Worm (Caenorhabditis elegans): Measurements from ENCODE around the gene T25B9.11.
"Not testable (repeated sequence)": the region's sequence is repeated elsewhere in the genome, so short reads cannot be mapped to it uniquely, and the experiment has no call there.

Gene T25B9.11

DNA sequence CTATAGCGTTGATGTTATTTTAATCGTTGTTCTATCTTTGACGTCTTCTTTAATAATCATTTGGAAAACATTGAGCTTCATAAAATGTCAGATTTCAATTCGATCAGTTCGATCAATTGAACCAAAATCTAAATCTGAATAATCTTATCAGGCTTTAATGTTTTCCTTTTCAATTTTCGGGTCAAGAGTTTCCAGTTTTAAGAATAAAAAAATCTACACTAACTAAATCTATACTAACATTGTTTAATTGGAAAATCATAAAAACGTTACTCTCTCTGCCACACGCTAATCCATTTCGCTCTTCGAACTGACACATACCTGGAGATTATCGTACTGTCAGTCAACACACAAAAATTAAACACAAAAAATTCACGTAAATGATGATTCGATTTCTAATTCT is at the start of gene T25B9.11:
T25B9.11 (plus strand) TSS at position 301 of the 400 bp plus-strand sequence.
- no peak for TF ChIP-seq W03F9.2 (tag; optimal IDR thresholded peaks at IDR 0.05)

DNA sequence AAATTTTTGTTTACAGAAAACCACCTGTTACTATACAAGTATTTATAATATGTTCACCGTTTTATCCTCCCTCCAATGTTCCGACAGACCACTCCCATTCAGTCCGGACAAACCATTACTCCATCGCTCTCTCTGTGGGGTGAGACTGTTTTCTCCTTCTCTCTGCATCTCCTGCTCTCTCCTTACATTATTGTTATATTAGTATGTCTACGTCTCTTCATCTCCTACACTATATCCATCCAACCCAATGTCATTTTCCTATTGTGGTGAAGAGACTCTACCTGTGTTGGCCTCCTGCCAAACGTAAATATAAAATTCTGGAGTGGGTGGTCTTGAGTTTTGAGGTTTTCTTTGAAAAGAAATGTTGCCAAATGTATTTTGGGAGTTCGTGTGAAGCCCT is 49.7 kb upstream of the T25B9.11 start:
- TF ChIP-seq W03F9.2 (tag; optimal IDR thresholded peaks at IDR 0.05) (no peak), him-1 (tag; optimal IDR thresholded peaks at IDR 0.05) (no peak), dao-5 (tag; optimal IDR thresholded peaks at IDR 0.05) (no peak)

DNA sequence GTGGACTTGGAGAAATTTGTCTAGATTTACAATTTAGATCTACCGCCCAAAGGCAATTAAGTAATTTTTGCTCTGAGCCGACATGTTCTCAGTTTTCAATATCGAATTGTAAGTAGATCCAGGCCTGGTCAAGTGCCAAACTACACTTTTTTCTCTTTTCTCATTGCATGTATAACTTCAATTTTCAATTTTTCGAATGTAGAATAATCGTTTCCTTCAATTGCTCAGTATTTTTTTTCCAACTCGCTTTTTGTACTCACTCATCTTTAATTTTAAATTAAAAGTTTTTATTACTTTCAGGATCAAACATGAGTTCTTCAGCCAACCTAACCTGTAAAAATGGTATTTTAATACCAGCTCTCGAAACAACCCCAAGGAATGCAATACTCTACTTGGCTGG is 48.0 kb upstream of the T25B9.11 start, which contains the start of gene ncx-3:
ncx-3 (plus strand) TSS at position 301 of the 400 bp plus-strand sequence.
- TF ChIP-seq W03F9.2 (tag; optimal IDR thresholded peaks at IDR 0.05) (no peak), him-1 (tag; optimal IDR thresholded peaks at IDR 0.05) (no peak), dao-5 (tag; optimal IDR thresholded peaks at IDR 0.05) (no peak)

DNA sequence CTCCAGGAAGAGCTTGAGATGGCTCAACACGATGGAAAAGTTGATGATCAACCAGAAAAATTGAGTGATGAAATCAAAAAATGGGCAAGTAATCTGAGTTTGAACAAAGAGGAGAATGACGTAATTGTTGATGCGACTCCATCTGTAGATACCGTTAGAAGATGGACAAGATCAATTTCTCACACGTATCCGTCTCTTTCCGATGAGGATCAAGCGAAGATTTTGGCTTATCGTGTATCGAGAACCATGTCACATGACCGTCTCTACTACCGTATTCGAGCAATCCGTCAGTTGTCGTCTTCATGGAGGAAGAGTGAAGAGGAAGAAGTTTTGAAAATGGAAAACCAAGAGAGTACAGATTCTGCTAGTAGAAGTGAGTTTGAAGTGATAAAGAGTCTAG is 46.2 kb upstream of the T25B9.11 start:
- TF ChIP-seq dao-5 (tag; optimal IDR thresholded peaks at IDR 0.05), result no peak

DNA sequence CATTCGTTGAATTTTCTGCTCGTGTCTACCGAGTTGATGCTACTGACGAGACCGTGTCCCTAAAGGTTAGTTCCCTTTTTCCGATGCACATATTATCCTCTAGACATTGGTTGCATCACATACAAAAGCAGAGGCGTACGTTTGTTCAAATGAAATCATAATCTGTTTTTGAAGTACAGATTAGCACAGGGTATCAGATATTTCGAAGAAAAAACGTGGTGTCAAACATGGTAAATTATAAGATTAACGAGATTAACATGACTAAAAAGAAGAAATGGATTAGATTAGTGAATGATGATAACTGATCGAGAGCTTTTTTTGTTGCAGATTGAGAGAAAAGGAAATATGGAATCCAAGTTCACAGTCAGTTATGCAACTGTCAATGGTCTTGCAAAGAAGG is 45.4 kb upstream of the T25B9.11 start:
- TF ChIP-seq dao-5 (tag; optimal IDR thresholded peaks at IDR 0.05) (no peak), W03F9.2 (tag; optimal IDR thresholded peaks at IDR 0.05) (no peak), him-1 (tag; optimal IDR thresholded peaks at IDR 0.05) (no peak)

DNA sequence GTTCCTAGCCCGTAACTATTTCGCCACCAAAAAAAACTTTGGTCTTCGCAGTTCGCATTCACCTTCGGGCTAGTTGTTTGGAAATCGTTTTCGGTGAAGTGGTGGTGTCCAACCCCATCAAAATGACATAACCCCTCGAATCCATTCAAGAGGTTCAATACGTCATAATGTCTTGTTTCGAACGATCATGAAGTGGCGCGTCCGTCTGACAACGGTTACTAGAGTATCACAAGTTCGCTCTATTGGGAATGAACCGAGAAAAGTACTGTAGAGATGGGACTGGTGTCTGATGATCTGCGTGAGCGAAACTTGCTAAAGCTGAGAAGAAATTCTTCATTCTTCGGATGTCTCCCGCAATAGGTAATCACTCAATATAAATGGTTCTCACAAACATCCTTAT is 36.6 kb upstream of the T25B9.11 start, which contains the start of gene ZC168.2:
ZC168.2 (plus strand) TSS at position 301 of the 400 bp plus-strand sequence.
- TF ChIP-seq him-1 (tag; optimal IDR thresholded peaks at IDR 0.05) (no peak), W03F9.2 (tag; optimal IDR thresholded peaks at IDR 0.05) (no peak)

DNA sequence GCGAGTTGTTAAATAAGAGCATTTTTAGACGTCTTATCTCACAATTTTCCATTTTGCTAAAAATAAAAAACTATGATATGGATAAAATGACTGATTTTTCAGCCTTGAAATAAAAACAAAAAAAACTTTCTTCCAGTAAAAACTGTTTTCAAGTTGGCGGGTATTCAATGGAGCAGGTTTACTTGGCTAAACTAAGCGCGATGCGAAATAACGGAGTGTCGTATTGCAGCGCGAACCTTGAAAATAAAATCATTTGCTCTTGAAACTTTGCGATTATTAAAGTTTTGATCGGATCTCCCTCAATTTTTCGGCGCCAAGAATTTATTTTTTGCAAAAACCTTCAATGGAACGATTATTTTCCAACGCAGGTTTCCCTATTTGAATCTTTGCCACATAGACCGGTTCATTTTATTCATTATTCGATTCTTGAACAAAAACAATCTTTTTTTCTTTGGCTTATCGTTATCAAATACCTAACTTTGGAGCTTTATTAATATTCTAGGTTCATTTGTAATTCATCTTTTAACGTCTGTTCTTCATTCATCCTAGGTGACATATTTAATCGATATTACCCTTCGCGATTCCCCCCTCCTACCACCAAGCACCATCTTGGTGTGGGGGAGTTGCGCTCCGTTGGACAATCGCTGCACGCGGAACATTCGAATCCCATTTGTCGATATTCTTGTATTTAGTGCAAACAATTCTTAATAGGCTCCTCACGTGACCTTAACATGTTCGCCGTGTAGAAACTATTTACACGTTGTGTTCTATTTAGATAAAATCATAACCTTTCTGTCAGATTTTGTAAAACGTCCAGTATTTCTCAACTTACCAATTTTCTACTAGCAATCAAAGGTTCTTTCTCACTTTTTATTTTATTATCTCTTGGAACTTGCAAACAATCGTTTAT is 29.5 kb upstream of the T25B9.11 start, which contains the start of the genes orc-5 and cyb-1:
orc-5 (minus strand) TSS at position 62 of the 910 bp plus-strand sequence.
cyb-1 (plus strand) TSS at position 690 of the 910 bp plus-strand sequence.
- TF ChIP-seq W03F9.2 (tag; optimal IDR thresholded peaks at IDR 0.05) (peak; percentile 22), him-1 (tag; optimal IDR thresholded peaks at IDR 0.05) (no peak)

DNA sequence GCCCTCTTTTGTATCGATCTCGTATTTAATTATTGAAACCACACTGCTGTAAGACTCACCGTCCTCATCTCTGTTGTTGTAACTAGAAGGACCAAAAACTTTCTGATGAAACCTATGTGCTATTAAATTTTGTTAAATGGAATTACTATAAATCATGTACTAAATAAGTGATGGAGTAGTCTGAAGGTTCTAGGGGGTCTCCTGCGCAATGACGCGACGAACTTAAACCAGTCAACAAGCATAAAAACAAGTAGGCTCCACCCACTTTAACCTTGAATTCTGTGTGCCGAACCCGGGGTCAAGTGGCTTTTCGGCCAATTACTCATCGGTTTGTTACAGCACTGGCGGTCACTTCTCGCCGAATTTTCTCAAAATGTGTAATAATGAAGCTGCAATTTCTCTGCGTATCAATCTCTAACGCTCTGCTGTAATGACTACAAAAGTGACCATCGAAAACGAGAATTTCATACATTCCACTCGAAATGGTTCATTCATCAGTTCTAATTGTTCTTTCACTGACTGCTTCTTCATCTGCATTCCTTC is 27.2 kb upstream of the T25B9.11 start, which contains the start of gene grl-21:
grl-21 (plus strand) TSS at position 464 of the 543 bp plus-strand sequence.
- no peak for TF ChIP-seq W03F9.2 (tag; optimal IDR thresholded peaks at IDR 0.05)
- no peak for TF ChIP-seq dao-5 (tag; optimal IDR thresholded peaks at IDR 0.05)
- TF ChIP-seq him-1 (tag; optimal IDR thresholded peaks at IDR 0.05), result no peak

DNA sequence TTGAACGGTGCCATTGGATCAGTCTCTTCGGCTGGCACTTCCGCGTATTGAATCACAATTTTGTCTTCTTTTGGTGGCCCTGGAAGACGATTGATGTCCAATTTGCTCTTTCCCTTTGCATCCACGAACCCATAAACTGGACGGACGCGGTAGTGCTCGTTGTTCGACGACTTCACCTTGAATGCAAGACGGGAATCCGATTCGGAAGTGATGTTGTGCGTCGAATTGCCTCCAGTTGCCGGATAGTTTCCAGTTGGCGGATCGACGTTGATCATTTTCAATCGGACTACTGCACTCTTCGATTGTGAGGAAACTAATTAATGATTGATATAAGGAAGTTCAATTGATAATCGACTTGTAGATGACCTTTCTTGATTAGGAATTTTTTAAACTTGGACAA is 26.0 kb upstream of the T25B9.11 start, which contains the start of gene ssp-34:
ssp-34 (minus strand) TSS at position 275 of the 400 bp plus-strand sequence.
- no peak for TF ChIP-seq him-1 (tag; optimal IDR thresholded peaks at IDR 0.05)
- TF ChIP-seq W03F9.2 (tag; optimal IDR thresholded peaks at IDR 0.05), result no peak
- no peak for TF ChIP-seq dao-5 (tag; optimal IDR thresholded peaks at IDR 0.05)

DNA sequence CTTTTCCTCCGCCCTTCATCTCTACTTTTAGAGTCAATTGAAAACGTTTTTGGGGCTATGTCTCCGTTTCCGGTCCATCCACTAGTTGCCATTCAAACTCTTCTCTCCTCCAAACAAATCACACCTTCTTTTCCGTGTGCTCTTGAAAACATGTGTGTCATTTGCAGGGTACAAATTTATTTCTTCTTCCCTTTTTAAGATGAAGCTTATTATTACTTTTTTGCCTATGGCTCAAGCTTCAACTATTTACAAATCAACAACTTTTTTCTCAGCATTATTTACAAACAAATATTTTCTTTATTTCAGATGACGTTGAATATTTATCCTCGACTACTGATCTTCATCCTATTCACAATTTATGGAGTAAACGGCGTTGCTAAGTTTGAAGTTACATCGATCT is 19.8 kb upstream of the T25B9.11 start, which contains the start of gene T25B9.3:
T25B9.3 (plus strand) TSS at position 301 of the 400 bp plus-strand sequence.
- TF ChIP-seq W03F9.2 (tag; optimal IDR thresholded peaks at IDR 0.05) (no peak), him-1 (tag; optimal IDR thresholded peaks at IDR 0.05) (no peak), dao-5 (tag; optimal IDR thresholded peaks at IDR 0.05) (no peak)

DNA sequence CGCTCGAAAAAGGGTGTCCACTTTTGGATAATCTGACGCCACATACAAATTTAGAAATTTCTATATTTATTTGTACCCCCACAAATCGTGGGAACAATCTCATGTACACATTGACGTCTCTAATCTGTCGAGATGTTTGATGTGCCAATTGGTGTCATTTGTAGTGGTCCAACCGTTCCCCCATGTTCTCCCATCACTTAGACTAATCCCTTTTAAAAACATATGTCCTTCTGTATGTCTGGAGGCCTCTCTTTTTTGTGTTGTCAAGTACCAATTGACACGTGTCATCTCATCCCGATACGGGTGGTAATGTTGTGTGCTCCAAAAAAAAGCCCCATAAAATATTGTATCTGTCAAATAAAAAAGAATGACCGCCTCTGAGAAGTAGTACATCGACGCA is 19.0 kb upstream of the T25B9.11 start:
- TF ChIP-seq him-1 (tag; optimal IDR thresholded peaks at IDR 0.05) (no peak), W03F9.2 (tag; optimal IDR thresholded peaks at IDR 0.05) (no peak), dao-5 (tag; optimal IDR thresholded peaks at IDR 0.05) (no peak)

DNA sequence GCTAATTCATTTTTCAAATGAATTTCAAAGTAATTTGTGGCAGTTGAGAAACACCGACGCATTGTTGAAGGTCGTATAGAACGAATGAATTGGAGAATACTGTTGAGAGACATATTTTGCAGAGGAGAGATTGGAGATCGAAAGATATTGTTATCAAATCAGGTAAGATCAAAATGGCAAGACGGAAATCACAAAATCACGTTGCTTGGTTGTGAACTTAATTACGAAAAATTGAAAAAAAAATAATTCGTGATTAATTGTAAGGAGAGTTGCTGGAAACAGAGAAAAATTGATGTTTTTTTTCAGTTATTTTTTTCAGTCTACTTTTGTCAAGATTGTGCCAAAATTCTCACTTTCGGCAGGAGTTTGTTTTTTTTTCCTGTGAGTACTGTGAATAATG is 14.3 kb upstream of the T25B9.11 start, which contains the start of gene T25B9.1:
T25B9.1 (minus strand) TSS at position 101 of the 400 bp plus-strand sequence.
- no peak for TF ChIP-seq him-1 (tag; optimal IDR thresholded peaks at IDR 0.05)
- no peak for TF ChIP-seq dao-5 (tag; optimal IDR thresholded peaks at IDR 0.05)
- TF ChIP-seq W03F9.2 (tag; optimal IDR thresholded peaks at IDR 0.05), result no peak

DNA sequence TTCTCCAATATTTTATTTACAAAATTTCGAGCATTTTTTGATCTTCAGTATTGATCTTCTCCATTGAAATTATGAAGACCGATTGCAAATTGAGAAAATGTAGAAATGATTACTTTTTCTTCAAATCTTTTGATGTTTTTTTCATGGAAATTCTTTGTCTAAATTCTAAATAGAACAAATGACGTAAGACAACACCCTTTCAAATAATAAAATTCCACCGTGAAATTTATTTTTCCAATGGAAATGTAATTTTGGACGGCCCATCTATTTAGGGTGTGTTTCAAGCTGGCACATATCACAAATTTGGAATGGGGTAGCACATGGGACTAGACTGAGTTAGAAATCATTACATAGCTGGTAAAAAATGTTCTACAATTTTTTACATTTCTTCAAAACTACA is 12.6 kb upstream of the T25B9.11 start, which contains the start of gene T25B9.2:
T25B9.2 (minus strand) TSS at position 101 of the 400 bp plus-strand sequence.
- TF ChIP-seq dao-5, W03F9.2, him-1 (tag; optimal IDR thresholded peaks at IDR 0.05): not testable (repeated sequence)

DNA sequence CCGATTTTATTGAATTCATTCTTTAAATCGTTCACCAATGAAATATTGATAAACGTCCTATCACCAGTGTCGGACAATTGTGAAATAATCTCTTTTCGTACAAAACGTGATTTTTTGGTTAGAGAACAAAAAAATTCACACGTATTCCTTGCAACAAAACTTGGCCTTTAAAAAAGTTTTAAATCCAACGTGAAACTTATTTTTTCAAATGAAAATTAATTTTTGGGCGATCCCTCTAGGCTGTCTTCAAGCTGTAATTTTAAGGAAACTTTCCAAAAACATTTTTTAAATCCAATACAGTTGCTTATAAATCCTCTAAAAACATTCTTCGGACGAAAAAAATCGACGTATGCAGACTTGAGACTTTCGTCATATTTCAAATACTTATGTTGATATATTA is 9.6 kb upstream of the T25B9.11 start, which contains the start of gene T25B9.5:
T25B9.5 (minus strand) TSS at position 101 of the 400 bp plus-strand sequence.
- TF ChIP-seq dao-5 (tag; optimal IDR thresholded peaks at IDR 0.05) (no peak), him-1 (tag; optimal IDR thresholded peaks at IDR 0.05) (no peak), W03F9.2 (tag; optimal IDR thresholded peaks at IDR 0.05) (no peak)
